Worm (Caenorhabditis elegans) whole organism, late embryonic: Measurements from ENCODE around the gene egli-1.

ENCODE experiments used
- elt-4 ChIP-seq: sonication (generic microtip); optimal IDR thresholded peaks from 2 replicates; lab custom pipeline; 2016; ENCODE audit warnings: missing genetic modification characterization, missing compliant biosample characterization
- ets-4 ChIP-seq: sonication (generic microtip); optimal IDR thresholded peaks from 2 replicates; lab custom pipeline; 2016; ENCODE audit warnings: missing genetic modification characterization, missing compliant biosample characterization
- hlh-30 ChIP-seq: sonication (generic microtip); optimal IDR thresholded peaks from 2 replicates; lab custom pipeline; 2017; ENCODE audit warnings: antibody characterized with exemption, missing genetic modification characterization, missing compliant biosample characterization; ENCODE audit not compliant: insufficient read depth
- lin-11 ChIP-seq: fragments of 200-800 bp; sonication (Bioruptor generic); optimal IDR thresholded peaks from 2 replicates; lab custom pipeline; 2018; ENCODE audit warnings: mild to moderate bottlenecking, missing genetic modification characterization, missing compliant biosample characterization
- nfya-1 ChIP-seq: sonication (generic microtip); optimal IDR thresholded peaks from 2 replicates; lab custom pipeline; 2017; ENCODE audit warnings: missing genetic modification characterization, mild to moderate bottlenecking, missing compliant biosample characterization, antibody characterized with exemption, moderate library complexity
- nhr-11 ChIP-seq: fragments of 150-350 bp; optimal IDR thresholded peaks from 2 replicates; lab custom pipeline; 2014; ENCODE audit warnings: missing biosample characterization, missing genetic modification characterization
- nhr-232 ChIP-seq: sonication (generic microtip); optimal IDR thresholded peaks from 2 replicates; lab custom pipeline; 2016; ENCODE audit warnings: missing genetic modification characterization, missing compliant biosample characterization
- pha-4 ChIP-seq: fragments of 150-350 bp; optimal IDR thresholded peaks from 2 replicates; lab custom pipeline; 2018; ENCODE audit warnings: missing biosample characterization, missing genetic modification reagents, missing genetic modification characterization
- pqm-1 ChIP-seq: sonication (generic microtip); optimal IDR thresholded peaks from 2 replicates; lab custom pipeline; 2016; ENCODE audit warnings: missing genetic modification characterization, missing compliant biosample characterization
- unc-42 ChIP-seq: sonication (generic microtip); optimal IDR thresholded peaks from 2 replicates; lab custom pipeline; 2016; ENCODE audit warnings: missing genotype, missing genetic modification characterization, missing compliant biosample characterization

- no peak for TF ChIP-seq pha-4 (tag; lab: Kevin White, UChicago)
- no peak for TF ChIP-seq nhr-232 (tag; lab: Kevin White, UChicago)
- no peak for TF ChIP-seq elt-4 (tag; lab: Kevin White, UChicago)
- no peak for TF ChIP-seq nhr-11 (tag; lab: Kevin White, UChicago)
- TF ChIP-seq pqm-1 = no peak
- no peak for TF ChIP-seq lin-11 (tag; lab: Kevin White, UChicago)
- TF ChIP-seq hlh-30 (tag; lab: Kevin White, UChicago) = no peak
- no peak for TF ChIP-seq nfya-1 (tag; lab: Kevin White, UChicago)
- no peak for TF ChIP-seq ets-4 (tag; lab: Kevin White, UChicago)
- peak; percentile 15 for TF ChIP-seq unc-42 (tag; lab: Kevin White, UChicago)
Observed at ce11 chrII:9281595-9281994, 42.2 kb upstream of the egli-1 start.
